Fruit fly (Drosophila melanogaster) whole organism, embryonic: ENCODE measurements around the gene KP78b.

ENCODE experiments used
- Atf3 ChIP-seq: fragments of 200-800 bp; sonication (Bioruptor generic); optimal IDR thresholded peaks from 3 replicates; lab custom pipeline; 2016; ENCODE audit warnings: missing biosample characterization, missing genetic modification characterization
- CG10209 ChIP-seq: fragments of 200-800 bp; sonication (Bioruptor generic); optimal IDR thresholded peaks from 3 replicates; lab custom pipeline; 2017; ENCODE audit warnings: missing biosample characterization, mild to moderate bottlenecking, missing genetic modification characterization, missing genetic modification reagents
- CG10565 ChIP-seq: fragments of 200-800 bp; sonication (Bioruptor generic); optimal IDR thresholded peaks from 3 replicates; lab custom pipeline; 2016; ENCODE audit warnings: missing biosample characterization, mild to moderate bottlenecking, missing genetic modification characterization
- CG10959 ChIP-seq: fragments of 200-800 bp; sonication (Bioruptor generic); IDR thresholded peaks from 2 replicates; pipeline ENCODE4 v1.3.6; 2022; ENCODE audit warnings: missing biosample characterization, missing genetic modification characterization
- CG10979 ChIP-seq: fragments of 200-800 bp; sonication (Bioruptor generic); optimal IDR thresholded peaks from 2 replicates; lab custom pipeline; 2018; ENCODE audit warnings: missing biosample characterization, mild to moderate bottlenecking, missing genetic modification characterization, moderate library complexity
- CG14860 ChIP-seq: fragments of 200-800 bp; sonication (Bioruptor generic); IDR thresholded peaks from 3 replicates; pipeline ENCODE4 v1.3.6; 2022; ENCODE audit warnings: missing biosample characterization, missing genetic modification characterization; ENCODE audit not compliant: partially characterized antibody
- CG18619 ChIP-seq: fragments of 200-800 bp; sonication (Bioruptor generic); optimal IDR thresholded peaks from 3 replicates; lab custom pipeline; 2017; ENCODE audit warnings: missing biosample characterization, mild to moderate bottlenecking, missing genetic modification characterization
- CG2199 ChIP-seq: fragments of 200-800 bp; sonication (Bioruptor generic); IDR thresholded peaks from 3 replicates; pipeline ENCODE4 v1.3.6; 2022; ENCODE audit warnings: missing biosample characterization, missing genetic modification characterization
- CG30431 ChIP-seq: fragments of 200-800 bp; sonication (Bioruptor generic); optimal IDR thresholded peaks from 2 replicates; lab custom pipeline; 2017; ENCODE audit warnings: missing biosample characterization, missing genetic modification characterization
- CG31441 ChIP-seq: fragments of 200-800 bp; sonication (Bioruptor generic); IDR thresholded peaks from 2 replicates; pipeline ENCODE4 v1.3.6; 2022; ENCODE audit warnings: missing biosample characterization, missing genetic modification characterization
- CG32532 ChIP-seq: fragments of 200-800 bp; sonication (Bioruptor generic); IDR thresholded peaks from 2 replicates; pipeline ENCODE4 v1.3.6; 2022; ENCODE audit warnings: missing biosample characterization, missing genetic modification characterization
- CG33213 ChIP-seq: fragments of 200-800 bp; sonication (Bioruptor generic); optimal IDR thresholded peaks from 3 replicates; lab custom pipeline; 2016; ENCODE audit warnings: missing biosample characterization, missing genetic modification characterization
- CG42726 ChIP-seq: fragments of 200-800 bp; sonication (Bioruptor generic); IDR thresholded peaks from 2 replicates; pipeline ENCODE4 v1.3.6; 2022; ENCODE audit warnings: missing biosample characterization, missing genetic modification characterization; ENCODE audit not compliant: partially characterized antibody
- CG4360 ChIP-seq: fragments of 200-800 bp; sonication (Bioruptor generic); IDR thresholded peaks from 2 replicates; pipeline ENCODE4 v1.3.6; 2022; ENCODE audit warnings: missing biosample characterization, missing genetic modification characterization
- CG5180 ChIP-seq: fragments of 200-800 bp; sonication (Bioruptor generic); optimal IDR thresholded peaks from 3 replicates; lab custom pipeline; 2017; ENCODE audit warnings: missing biosample characterization, missing genetic modification characterization, mild to moderate bottlenecking, moderate library complexity, missing genetic modification reagents
- CG6813 ChIP-seq: fragments of 200-800 bp; sonication (Bioruptor generic); optimal IDR thresholded peaks from 2 replicates; lab custom pipeline; 2017; ENCODE audit warnings: missing biosample characterization, missing genetic modification characterization, mild to moderate bottlenecking, moderate library complexity, missing genetic modification reagents
- CG7372 ChIP-seq: fragments of 200-800 bp; sonication (Bioruptor generic); IDR thresholded peaks from 2 replicates; pipeline ENCODE4 v1.3.6; 2022; ENCODE audit warnings: missing biosample characterization, missing genetic modification characterization
- CG9609 ChIP-seq: fragments of 200-800 bp; sonication (Bioruptor generic); optimal IDR thresholded peaks from 3 replicates; lab custom pipeline; 2016; ENCODE audit warnings: missing biosample characterization, missing genetic modification characterization
- CG9727 ChIP-seq: fragments of 200-800 bp; sonication (Bioruptor generic); optimal IDR thresholded peaks from 3 replicates; lab custom pipeline; 2017; ENCODE audit warnings: missing biosample characterization, mild to moderate bottlenecking, missing genetic modification characterization
- CrebB ChIP-seq: fragments of 200-800 bp; sonication (Bioruptor generic); optimal IDR thresholded peaks from 3 replicates; lab custom pipeline; 2018; ENCODE audit warnings: missing biosample characterization, mild to moderate bottlenecking, missing genetic modification characterization
- Deaf1 ChIP-seq: fragments of 200-800 bp; optimal IDR thresholded peaks from 3 replicates; lab custom pipeline; 2019; ENCODE audit warnings: missing biosample characterization, mild to moderate bottlenecking, missing genetic modification characterization, moderate library complexity
- ERR ChIP-seq: fragments of 200-800 bp; sonication (Bioruptor generic); optimal IDR thresholded peaks from 2 replicates; lab custom pipeline; 2016; ENCODE audit warnings: missing biosample characterization, missing genetic modification characterization
- H2.0 ChIP-seq: fragments of 200-800 bp; sonication (Bioruptor generic); IDR thresholded peaks from 2 replicates; pipeline ENCODE4 v1.3.6; 2022; ENCODE audit warnings: missing biosample characterization, missing genetic modification characterization
- HLHmδ ChIP-seq: fragments of 200-800 bp; sonication (Bioruptor generic); optimal IDR thresholded peaks from 2 replicates; lab custom pipeline; 2018; ENCODE audit warnings: missing biosample characterization, mild to moderate bottlenecking, missing genetic modification characterization, moderate library complexity
- Jarid2 ChIP-seq: fragments of 200-800 bp; sonication (Bioruptor generic); optimal IDR thresholded peaks from 3 replicates; lab custom pipeline; 2017; ENCODE audit warnings: mild to moderate bottlenecking, missing biosample characterization, missing genetic modification reagents, missing genetic modification characterization
- Lpt ChIP-seq: fragments of >200 bp; optimal IDR thresholded peaks from 2 replicates; lab custom pipeline; 2018; ENCODE audit warnings: missing biosample characterization, missing genetic modification characterization
- Nf-YB ChIP-seq: fragments of 200-800 bp; sonication (Bioruptor generic); optimal IDR thresholded peaks from 3 replicates; lab custom pipeline; 2019; ENCODE audit warnings: missing biosample characterization, mild to moderate bottlenecking, missing genetic modification characterization, moderate library complexity
- Nf-YC ChIP-seq: fragments of 200-800 bp; optimal IDR thresholded peaks from 3 replicates; lab custom pipeline; 2019; ENCODE audit warnings: missing biosample characterization, mild to moderate bottlenecking, missing genetic modification characterization, moderate library complexity
- Sin3A ChIP-seq: fragments of >200 bp; optimal IDR thresholded peaks from 2 replicates; lab custom pipeline; 2018
- abd-A ChIP-seq: fragments of 200-800 bp; sonication (Bioruptor generic); optimal IDR thresholded peaks from 3 replicates; lab custom pipeline; 2019; ENCODE audit warnings: missing biosample characterization, mild to moderate bottlenecking, missing genetic modification characterization, moderate library complexity
- bbx ChIP-seq: fragments of 200-800 bp; sonication (Bioruptor generic); IDR thresholded peaks from 2 replicates; pipeline ENCODE4 v1.3.6; 2022; ENCODE audit warnings: missing biosample characterization, missing genetic modification characterization; ENCODE audit not compliant: partially characterized antibody
- chm ChIP-seq: fragments of 200-800 bp; sonication (Bioruptor generic); IDR thresholded peaks from 2 replicates; pipeline ENCODE4 v1.3.6; 2022; ENCODE audit warnings: missing biosample characterization, missing genetic modification characterization
- disco-r ChIP-seq: fragments of 200-800 bp; sonication (Bioruptor generic); optimal IDR thresholded peaks from 2 replicates; lab custom pipeline; 2016; ENCODE audit warnings: missing biosample characterization, missing genetic modification characterization
- ewg ChIP-seq: fragments of 200-800 bp; sonication (Bioruptor generic); optimal IDR thresholded peaks from 3 replicates; lab custom pipeline; 2017; ENCODE audit warnings: mild to moderate bottlenecking, missing biosample characterization, missing genetic modification reagents, missing genetic modification characterization
- fd102C ChIP-seq: fragments of 200-800 bp; sonication (Bioruptor generic); optimal IDR thresholded peaks from 2 replicates; lab custom pipeline; 2018; ENCODE audit warnings: missing biosample characterization, mild to moderate bottlenecking, missing genetic modification characterization, moderate library complexity
- gce ChIP-seq: fragments of 200-800 bp; sonication (Bioruptor generic); IDR thresholded peaks from 3 replicates; pipeline ENCODE4 v1.3.6; 2022; ENCODE audit warnings: missing biosample characterization, missing genetic modification characterization
- grau ChIP-seq: fragments of 200-800 bp; optimal IDR thresholded peaks from 3 replicates; lab custom pipeline; 2019; ENCODE audit warnings: missing biosample characterization, mild to moderate bottlenecking, missing genetic modification characterization, moderate library complexity
- hb ChIP-seq: fragments of 200-800 bp; sonication (Bioruptor generic); IDR thresholded peaks from 3 replicates; pipeline ENCODE4 v1.3.6; 2022; ENCODE audit warnings: missing biosample characterization, missing genetic modification characterization; ENCODE audit not compliant: partially characterized antibody
- her ChIP-seq: fragments of 200-800 bp; sonication (Bioruptor generic); optimal IDR thresholded peaks from 2 replicates; lab custom pipeline; 2016; ENCODE audit warnings: missing biosample characterization, missing genetic modification characterization
- jing ChIP-seq: fragments of 200-800 bp; sonication (Bioruptor generic); optimal IDR thresholded peaks from 2 replicates; lab custom pipeline; 2018; ENCODE audit warnings: missing biosample characterization, mild to moderate bottlenecking, missing genetic modification characterization
- lbe ChIP-seq: fragments of 200-800 bp; sonication (Bioruptor generic); optimal IDR thresholded peaks from 2 replicates; lab custom pipeline; 2016; ENCODE audit warnings: missing biosample characterization, mild to moderate bottlenecking, missing genetic modification characterization
- nerfin-1 ChIP-seq: fragments of 200-800 bp; sonication (Bioruptor generic); optimal IDR thresholded peaks from 3 replicates; lab custom pipeline; 2019; ENCODE audit warnings: missing biosample characterization, mild to moderate bottlenecking, missing genetic modification characterization, moderate library complexity
- nom ChIP-seq: fragments of 200-800 bp; sonication (Bioruptor generic); optimal IDR thresholded peaks from 2 replicates; lab custom pipeline; 2017; ENCODE audit warnings: missing biosample characterization, missing genetic modification characterization, mild to moderate bottlenecking, moderate library complexity, missing genetic modification reagents
- odd ChIP-seq: fragments of 200-800 bp; sonication (Bioruptor generic); optimal IDR thresholded peaks from 2 replicates; lab custom pipeline; 2017; ENCODE audit warnings: missing biosample characterization, mild to moderate bottlenecking, missing genetic modification characterization
- pros ChIP-seq: fragments of 200-800 bp; sonication (Bioruptor generic); optimal IDR thresholded peaks from 3 replicates; lab custom pipeline; 2019; ENCODE audit warnings: missing biosample characterization, mild to moderate bottlenecking, missing genetic modification characterization, moderate library complexity
- sna ChIP-seq: fragments of 200-800 bp; sonication (Bioruptor generic); IDR thresholded peaks from 2 replicates; pipeline ENCODE4 v1.3.6; 2022; ENCODE audit warnings: missing biosample characterization, missing genetic modification characterization; ENCODE audit not compliant: partially characterized antibody
- zf30C ChIP-seq: fragments of 200-800 bp; sonication (Bioruptor generic); optimal IDR thresholded peaks from 3 replicates; lab custom pipeline; 2018; ENCODE audit warnings: missing biosample characterization, mild to moderate bottlenecking, missing genetic modification characterization

KP78b gene

dm6 chr3R:11372053-11373016, 19.4 kb upstream of the KP78b start (continued):
- TF ChIP-seq Sin3A (no peak), ERR (GFP tag; lab: Kevin White, UChicago) (no peak), zf30C (GFP tag; lab: Kevin White, UChicago) (no peak), Atf3 (GFP tag; lab: Kevin White, UChicago) (peak; percentile 16), CG32532 (GFP tag; lab: Robert Waterston, UW) (peak; percentile 7; the same call in 1 of the 2 replicates), hb (GFP tag; lab: Robert Waterston, UW) (no peak), chm (peak; percentile 60), ewg (GFP tag; lab: Kevin White, UChicago) (peak; percentile 40), CrebB (tag; lab: Kevin White, UChicago) (peak; percentile 29), CG14860 (GFP tag; lab: Robert Waterston, UW) (no peak), CG6813 (GFP tag; lab: Kevin White, UChicago) (no peak), CG10565 (GFP tag; lab: Kevin White, UChicago) (no peak), CG18619 (GFP tag; lab: Kevin White, UChicago) (no peak), CG10209 (GFP tag; lab: Kevin White, UChicago) (peak; percentile 12), CG33213 (peak; percentile 42), CG9727 (GFP tag; lab: Kevin White, UChicago) (peak; percentile 55), nerfin-1 (peak; percentile 50), sna (GFP tag; lab: Robert Waterston, UW) (peak; percentile 34; the same call in 1 of the 2 replicates), Jarid2 (GFP tag; lab: Kevin White, UChicago) (peak; percentile 99), CG10959 (no peak), lbe (GFP tag; lab: Kevin White, UChicago) (no peak), Lpt (GFP tag; lab: Kevin White, UChicago) (peak; percentile 57), jing (peak; percentile 45), bbx (GFP tag; lab: Robert Waterston, UW) (peak; percentile 74), gce (GFP tag; lab: Robert Waterston, UW) (0 out of 3 replicates have a peak, but pooled peaks have one; percentile 18), CG30431 (GFP tag; lab: Kevin White, UChicago) (no peak), CG5180 (GFP tag; lab: Kevin White, UChicago) (peak; percentile 95), CG7372 (0 out of 2 replicates have a peak, but pooled peaks have one; percentile 4), HLHmδ (peak; percentile 74), her (peak; percentile 25), Deaf1 (tag; lab: Kevin White, UChicago) (peak; percentile 98), CG10979 (tag; lab: Kevin White, UChicago) (peak; percentile 28), H2.0 (0 out of 2 replicates have a peak, but pooled peaks have one; percentile 16), CG31441 (peak; percentile 47; the same call in 1 of the 2 replicates), pros (GFP tag; lab: Kevin White, UChicago) (peak; percentile 100), CG42726 (GFP tag; lab: Robert Waterston, UW) (peak; percentile 77), odd (GFP tag; lab: Kevin White, UChicago) (peak; percentile 63), nom (GFP tag; lab: Kevin White, UChicago) (peak; percentile 8), abd-A (peak; percentile 23), fd102C (GFP tag; lab: Kevin White, UChicago) (peak; percentile 53), Nf-YB (GFP tag; lab: Kevin White, UChicago) (peak; percentile 96), disco-r (GFP tag; lab: Kevin White, UChicago) (peak; percentile 30), Nf-YC (peak; percentile 93), CG4360 (GFP tag; lab: Robert Waterston, UW) (peak; percentile 94), CG2199 (GFP tag; lab: Robert Waterston, UW) (peak; percentile 40; the same call in 1 of the 3 replicates), grau (tag; lab: Kevin White, UChicago) (peak; percentile 9), CG9609 (GFP tag; lab: Kevin White, UChicago) (no peak)
